Fruit fly (Drosophila melanogaster) whole organism, embryonic: Measurements from ENCODE around the gene Chchd3.

Experiments
- Bgb ChIP-seq: fragments of 200-800 bp; sonication (Bioruptor generic); IDR thresholded peaks from 2 replicates; pipeline ENCODE4 v1.3.6; 2022; ENCODE audit warnings: missing biosample characterization, missing genetic modification characterization; ENCODE audit not compliant: partially characterized antibody
- Blimp-1 ChIP-seq: fragments of 200-800 bp; sonication (Bioruptor generic); optimal IDR thresholded peaks from 3 replicates; lab custom pipeline; 2018; ENCODE audit warnings: missing biosample characterization, missing genetic modification characterization, mild to moderate bottlenecking, moderate library complexity, missing genetic modification reagents
- CG10431 ChIP-seq: fragments of 200-800 bp; sonication (Bioruptor generic); optimal IDR thresholded peaks from 3 replicates; lab custom pipeline; 2018; ENCODE audit warnings: missing biosample characterization, mild to moderate bottlenecking, missing genetic modification characterization
- CG6272 ChIP-seq: fragments of 200-800 bp; sonication (Bioruptor generic); IDR thresholded peaks from 2 replicates; pipeline ENCODE4 v1.3.6; 2022; ENCODE audit warnings: missing biosample characterization, missing genetic modification characterization
- CG7786 ChIP-seq: fragments of 200-800 bp; sonication (Bioruptor generic); optimal IDR thresholded peaks from 2 replicates; lab custom pipeline; 2016; ENCODE audit warnings: missing biosample characterization, missing genetic modification characterization
- CG9797 ChIP-seq: fragments of 200-800 bp; sonication (Bioruptor generic); optimal IDR thresholded peaks from 3 replicates; lab custom pipeline; 2018; ENCODE audit warnings: missing biosample characterization, mild to moderate bottlenecking, missing genetic modification characterization
- Chrac-16 ChIP-seq: fragments of 200-800 bp; sonication (Bioruptor generic); optimal IDR thresholded peaks from 3 replicates; lab custom pipeline; 2016; ENCODE audit warnings: missing biosample characterization, missing genetic modification characterization
- Hr78 ChIP-seq, 2 experiments: fragments of 200-800 bp in 1 of 2; fragments of >200 bp in 1 of 2; sonication (Bioruptor generic) in 1 of 2; optimal IDR thresholded peaks; 2 replicates each; lab custom pipeline; 2017 to 2019; ENCODE audit warnings: missing biosample characterization in 2 of 2, missing genetic modification characterization in 2 of 2, mild to moderate bottlenecking in 1 of 2, moderate library complexity in 1 of 2
- esg ChIP-seq: fragments of 200-800 bp; sonication (Bioruptor generic); conservative IDR thresholded peaks from 2 replicates; pipeline ENCODE4 v1.3.6; 2022; ENCODE audit warnings: missing biosample characterization, missing genetic modification characterization
- ftz-f1 ChIP-seq: fragments of 200-800 bp; sonication (Bioruptor generic); optimal IDR thresholded peaks from 2 replicates; lab custom pipeline; 2016; ENCODE audit warnings: missing biosample characterization, missing genetic modification characterization
- gsb ChIP-seq: fragments of 200-800 bp; sonication (Bioruptor generic); IDR thresholded peaks from 2 replicates; pipeline ENCODE4 v1.3.6; 2022; ENCODE audit warnings: missing biosample characterization, missing genetic modification characterization
- phol ChIP-seq: fragments of 200-800 bp; sonication (Bioruptor generic); optimal IDR thresholded peaks from 3 replicates; lab custom pipeline; 2018; ENCODE audit warnings: missing biosample characterization, mild to moderate bottlenecking, missing genetic modification characterization, moderate library complexity
- psq ChIP-seq: fragments of 200-800 bp; sonication (Bioruptor generic); optimal IDR thresholded peaks from 2 replicates; lab custom pipeline; 2017; ENCODE audit warnings: missing biosample characterization, missing genetic modification characterization

- no peak for TF ChIP-seq CG10431 (GFP tag; lab: Kevin White, UChicago)
- TF ChIP-seq Bgb (GFP tag; lab: Robert Waterston, UW) = no peak
- TF ChIP-seq ftz-f1 = no peak
- TF ChIP-seq phol (tag; lab: Kevin White, UChicago) = no peak
- no peak for TF ChIP-seq CG9797 (GFP tag; lab: Kevin White, UChicago)
- no peak for TF ChIP-seq Blimp-1
- TF ChIP-seq CG6272 (GFP tag; lab: Robert Waterston, UW) = no peak
- no peak for TF ChIP-seq CG7786 (GFP tag; lab: Kevin White, UChicago)
- no peak for TF ChIP-seq Chrac-16 (GFP tag; lab: Kevin White, UChicago)
- TF ChIP-seq esg (GFP tag; lab: Robert Waterston, UW) = no peak
- no peak for TF ChIP-seq Hr78 (GFP tag; optimal IDR thresholded peaks at IDR 0.05; lab: Kevin White, UChicago)
- TF ChIP-seq gsb (GFP tag; lab: Robert Waterston, UW) = no peak
- TF ChIP-seq psq (GFP tag; lab: Kevin White, UChicago) = no peak
Measured at dm6 chr3R:31086394-31086793, 32.7 kb upstream of the Chchd3 start.
